Worm (Caenorhabditis elegans) whole organism, L3 larva: ENCODE measurements around the gene T24C2.5.

Source experiments
- aly-2 ChIP-seq: fragments of 150-350 bp; optimal IDR thresholded peaks from 2 replicates; lab custom pipeline; 2014; ENCODE audit warnings: missing biosample characterization, missing genetic modification characterization
- tbx-2 ChIP-seq: sonication (generic microtip); optimal IDR thresholded peaks from 2 replicates; lab custom pipeline; 2016; ENCODE audit warnings: mild to moderate bottlenecking, missing genetic modification characterization, missing compliant biosample characterization
- unc-62 ChIP-seq: fragments of 150-350 bp; sonication (generic microtip); optimal IDR thresholded peaks from 4 replicates; lab custom pipeline; 2014; ENCODE audit warnings: missing biosample characterization, missing genetic modification reagents, missing genetic modification characterization

ce11 chrX:14499830-14500409, 34.3 kb upstream of the T24C2.5 start:
- no peak for TF ChIP-seq aly-2 (tag; lab: Kevin White, UChicago)
- no peak for TF ChIP-seq tbx-2 (tag; lab: Kevin White, UChicago)
- TF ChIP-seq unc-62 (GFP tag; lab: Kevin White, UChicago), result no peak
